Fruit fly (Drosophila melanogaster): Measurements from ENCODE around the gene CG2701.

CG2701 gene

dm6 chrX:2708156-2708734, 11.9 kb downstream of the CG2701 start, which contains the start of gene CG2681 (continued):
- TF ChIP-seq Neu2 (GFP tag; optimal IDR thresholded peaks at IDR 0.05; ENCODE audit: borderline replicate concordance): no peak
- TF ChIP-seq p53 (GFP tag; optimal IDR thresholded peaks at IDR 0.05): no peak
- no peak for TF ChIP-seq BtbVII (GFP tag; optimal IDR thresholded peaks at IDR 0.05)
- peak; percentile 70 for TF ChIP-seq H15 (GFP tag; IDR thresholded peaks at IDR 0.05)
- no peak for TF ChIP-seq bigmax (GFP tag; optimal IDR thresholded peaks at IDR 0.05)
- TF ChIP-seq kni (GFP tag; optimal IDR thresholded peaks at IDR 0.05): no peak
- 0 out of 2 replicates have a peak, but pooled peaks have one; percentile 12 for TF ChIP-seq sens-2 (GFP tag; IDR thresholded peaks at IDR 0.05)
- peak; percentile 50 for TF ChIP-seq CG17612 (GFP tag; IDR thresholded peaks at IDR 0.05)
- no peak for TF ChIP-seq CG42726 (GFP tag; IDR thresholded peaks at IDR 0.05; ENCODE audit: partially characterized antibody)
- TF ChIP-seq Rfx (GFP tag; IDR thresholded peaks at IDR 0.05): peak; percentile 72
- peak; percentile 42; the same call in 1 of the 3 replicates for TF ChIP-seq jigr1 (GFP tag; IDR thresholded peaks at IDR 0.05)
- TF ChIP-seq CG9609 (GFP tag; optimal IDR thresholded peaks at IDR 0.05): peak; percentile 22
- TF ChIP-seq zf30C (GFP tag; optimal IDR thresholded peaks at IDR 0.05): no peak
- no peak for TF ChIP-seq CG14965 (GFP tag; optimal IDR thresholded peaks at IDR 0.05; ENCODE audit: borderline replicate concordance)
- TF ChIP-seq CG18011 (GFP tag; optimal IDR thresholded peaks at IDR 0.05): no peak
- no peak for TF ChIP-seq CG43689 (GFP tag; IDR thresholded peaks at IDR 0.05)
- no peak for TF ChIP-seq slp2 (GFP tag; optimal IDR thresholded peaks at IDR 0.05)
- no peak for TF ChIP-seq Nf-YC (tag; optimal IDR thresholded peaks at IDR 0.05)
- peak; percentile 18 for TF ChIP-seq fd96Cb (tag; optimal IDR thresholded peaks at IDR 0.05)
- no peak for TF ChIP-seq CG11398 (GFP tag; optimal IDR thresholded peaks at IDR 0.05)
- no peak for TF ChIP-seq CG1832 (GFP tag; optimal IDR thresholded peaks at IDR 0.05)
- TF ChIP-seq CG9437 (GFP tag; optimal IDR thresholded peaks at IDR 0.05): peak; percentile 28
- TF ChIP-seq CG4617 (GFP tag; optimal IDR thresholded peaks at IDR 0.05; ENCODE audit: borderline replicate concordance): no peak
- no peak for TF ChIP-seq CG2712 (tag; optimal IDR thresholded peaks at IDR 0.05)
- no peak for TF ChIP-seq CG4360 (GFP tag; IDR thresholded peaks at IDR 0.05)
- TF ChIP-seq CG5953 (GFP tag; IDR thresholded peaks at IDR 0.05): no peak
- TF ChIP-seq unc-4 (GFP tag; IDR thresholded peaks at IDR 0.05; ENCODE audit: partially characterized antibody): no peak
- TF ChIP-seq CG2202 (tag; optimal IDR thresholded peaks at IDR 0.05): no peak
- TF ChIP-seq ham (GFP tag; IDR thresholded peaks at IDR 0.05): 0 out of 2 replicates have a peak, but pooled peaks have one; percentile 17
- TF ChIP-seq crc (GFP tag; optimal IDR thresholded peaks at IDR 0.05): no peak
- no peak for TF ChIP-seq lov (optimal IDR thresholded peaks at IDR 0.05)
- TF ChIP-seq lov (GFP tag; IDR thresholded peaks at IDR 0.05): no peak
- no peak for TF ChIP-seq nerfin-2 (GFP tag; IDR thresholded peaks at IDR 0.05; ENCODE audit: partially characterized antibody)
- no peak for TF ChIP-seq eve (GFP tag; optimal IDR thresholded peaks at IDR 0.05)
- peak; percentile 14; the same call in 1 of the 3 replicates for TF ChIP-seq B-H1 (GFP tag; IDR thresholded peaks at IDR 0.05)
- TF ChIP-seq org-1 (GFP tag; optimal IDR thresholded peaks at IDR 0.05): peak; percentile 38
- no peak for TF ChIP-seq CG6791 (GFP tag; IDR thresholded peaks at IDR 0.05; ENCODE audit: partially characterized antibody)
- TF ChIP-seq CG12104 (GFP tag; optimal IDR thresholded peaks at IDR 0.05): no peak
- TF ChIP-seq crp (GFP tag; optimal IDR thresholded peaks at IDR 0.05): no peak
- TF ChIP-seq CG3163 (GFP tag; optimal IDR thresholded peaks at IDR 0.05): no peak
- TF ChIP-seq shn (GFP tag; optimal IDR thresholded peaks at IDR 0.05): no peak
- TF ChIP-seq fu2 (GFP tag; optimal IDR thresholded peaks at IDR 0.05): no peak
- TF ChIP-seq hth (optimal IDR thresholded peaks at IDR 0.05): no peak
- TF ChIP-seq so (GFP tag; IDR thresholded peaks at IDR 0.05): no peak
- peak; percentile 29 for TF ChIP-seq CG12659 (GFP tag; optimal IDR thresholded peaks at IDR 0.05)
- TF ChIP-seq CG13123 (GFP tag; optimal IDR thresholded peaks at IDR 0.05): no peak
- no peak for TF ChIP-seq Hr51 (GFP tag; optimal IDR thresholded peaks at IDR 0.05)
- no peak for TF ChIP-seq CG8281 (tag; optimal IDR thresholded peaks at IDR 0.05)
- peak; percentile 21 for TF ChIP-seq CG7556 (GFP tag; optimal IDR thresholded peaks at IDR 0.05)
- TF ChIP-seq CG4404 (GFP tag; IDR thresholded peaks at IDR 0.05): 0 out of 2 replicates have a peak, but pooled peaks have one; percentile 28

Measured in whole organism, embryonic.